Worm (Caenorhabditis elegans) whole organism, L1 larva: Measurements from ENCODE around the gene Y51H4A.5.
A peak's percentile ranks its signal among the peaks of the same experiment; 100 is the strongest.

Experiments used
- C04F5.9 ChIP-seq: sonication (generic microtip); optimal IDR thresholded peaks from 2 replicates; lab custom pipeline; 2016; ENCODE audit warnings: missing genetic modification characterization, missing compliant biosample characterization
- Y116A8C.19 ChIP-seq: sonication (generic microtip); optimal IDR thresholded peaks from 2 replicates; lab custom pipeline; 2016; ENCODE audit warnings: missing compliant biosample characterization, missing genetic modification characterization, borderline replicate concordance
- blmp-1 ChIP-seq: fragments of 150-350 bp; optimal IDR thresholded peaks from 2 replicates; lab custom pipeline; 2014; ENCODE audit warnings: missing biosample characterization, missing genetic modification characterization
- ceh-63 ChIP-seq: fragments of 200-800 bp; sonication (Bioruptor generic); optimal IDR thresholded peaks from 2 replicates; lab custom pipeline; 2018; ENCODE audit warnings: mild to moderate bottlenecking, missing genetic modification characterization, missing compliant biosample characterization
- ceh-8 ChIP-seq: fragments of 200-800 bp; sonication (Bioruptor generic); optimal IDR thresholded peaks from 2 replicates; lab custom pipeline; 2018; ENCODE audit warnings: mild to moderate bottlenecking, missing genetic modification characterization, moderate library complexity, missing compliant biosample characterization
- ceh-82 ChIP-seq, 3 experiments: fragments of 150-350 bp in 1 of 3; sonication (generic microtip) in 2 of 3; optimal IDR thresholded peaks; 2 replicates each; lab custom pipeline; 2014 to 2017; ENCODE audit warnings: missing biosample characterization in 3 of 3, missing genetic modification characterization in 3 of 3
- ceh-88 ChIP-seq: fragments of 200-800 bp; sonication (Bioruptor generic); IDR thresholded peaks from 2 replicates; pipeline ENCODE4 v1.3.6; 2022; ENCODE audit warnings: missing genetic modification characterization, missing compliant biosample characterization
- ces-1 ChIP-seq: fragments of 150-350 bp; optimal IDR thresholded peaks from 2 replicates; lab custom pipeline; 2014; ENCODE audit warnings: missing biosample characterization, missing genetic modification reagents, missing genetic modification characterization
- dpl-1 ChIP-seq, 3 experiments: fragments of 150-350 bp in 2 of 3; sonication (generic microtip) in 1 of 3; optimal IDR thresholded peaks; 2 replicates each; lab custom pipeline; 2014 to 2017; ENCODE audit warnings: missing biosample characterization in 3 of 3, missing genetic modification characterization in 3 of 3, missing genetic modification reagents in 3 of 3
- efl-1 ChIP-seq, 4 experiments: fragments of 150-350 bp; optimal IDR thresholded peaks in 3 of 4; peaks in 1 of 4; 1 replicate in 1 of 4; 2 replicates in 3 of 4; lab custom pipeline; 2014; ENCODE audit warnings: missing biosample characterization in 2 of 4, missing genetic modification characterization in 2 of 4, missing genetic modification reagents in 2 of 4
- efl-3 ChIP-seq: fragments of 200-800 bp; sonication (Bioruptor generic); optimal IDR thresholded peaks from 2 replicates; lab custom pipeline; 2018; ENCODE audit warnings: mild to moderate bottlenecking, missing genetic modification characterization, missing compliant biosample characterization
- egl-13 ChIP-seq: sonication (generic microtip); optimal IDR thresholded peaks from 2 replicates; lab custom pipeline; 2016; ENCODE audit warnings: missing genotype, missing genetic modification reagents, missing genetic modification characterization, missing compliant biosample characterization
- elt-3 ChIP-seq, 6 experiments: fragments of 150-350 bp in 1 of 6; sonication (generic microtip); optimal IDR thresholded peaks; 2 replicates each; lab custom pipeline; 2017 to 2018; ENCODE audit warnings: missing biosample characterization in 6 of 6, missing genetic modification characterization in 6 of 6, inconsistent platforms in 1 of 6
- ets-5 ChIP-seq: fragments of 200-800 bp; sonication (Bioruptor generic); IDR thresholded peaks from 2 replicates; pipeline ENCODE4 v1.3.6; 2022; ENCODE audit warnings: missing genetic modification characterization, missing compliant biosample characterization
- fkh-4 ChIP-seq: sonication (generic microtip); optimal IDR thresholded peaks from 2 replicates; lab custom pipeline; 2016; ENCODE audit warnings: missing compliant biosample characterization, missing genetic modification characterization, borderline replicate concordance
- fos-1 ChIP-seq: fragments of 150-350 bp; optimal IDR thresholded peaks from 2 replicates; lab custom pipeline; 2014; ENCODE audit warnings: missing biosample characterization, missing genetic modification characterization
- grh-1 ChIP-seq: fragments of 200-800 bp; sonication (Bioruptor generic); IDR thresholded peaks from 2 replicates; pipeline ENCODE4 v1.3.6; 2022; ENCODE audit warnings: missing genetic modification reagents, missing genetic modification characterization, missing compliant biosample characterization
- irx-1 ChIP-seq: sonication (generic microtip); optimal IDR thresholded peaks from 2 replicates; lab custom pipeline; 2016; ENCODE audit warnings: missing genetic modification characterization, missing compliant biosample characterization
- isw-1 ChIP-seq: fragments of 200-800 bp; sonication (Bioruptor generic); IDR thresholded peaks from 2 replicates; pipeline ENCODE4 v1.3.6; 2022; ENCODE audit warnings: missing genetic modification characterization, missing compliant biosample characterization
- jun-1 ChIP-seq: fragments of 150-350 bp; optimal IDR thresholded peaks from 2 replicates; lab custom pipeline; 2014; ENCODE audit warnings: missing biosample characterization, missing genetic modification reagents, missing genetic modification characterization
- lin-15B ChIP-seq: fragments of 150-350 bp; sonication (generic microtip); optimal IDR thresholded peaks from 3 replicates; lab custom pipeline; 2014; ENCODE audit warnings: missing biosample characterization, missing genetic modification characterization
- lin-35 ChIP-seq, 2 experiments: fragments of 150-350 bp; optimal IDR thresholded peaks; 2 replicates each; lab custom pipeline; 2014; ENCODE audit warnings: missing biosample characterization in 2 of 2, missing genetic modification characterization in 2 of 2, missing genetic modification reagents in 2 of 2
- lin-39 ChIP-seq: fragments of 150-350 bp; optimal IDR thresholded peaks from 2 replicates; lab custom pipeline; 2014; ENCODE audit warnings: missing biosample characterization, missing genetic modification reagents, missing genetic modification characterization
- mab-9 ChIP-seq: fragments of 200-800 bp; sonication (Bioruptor generic); IDR thresholded peaks from 2 replicates; pipeline ENCODE4 v1.3.6; 2022; ENCODE audit warnings: missing genetic modification reagents, missing genetic modification characterization, missing compliant biosample characterization
- mdl-1 ChIP-seq, 2 experiments: fragments of 150-350 bp; optimal IDR thresholded peaks; 2 replicates each; lab custom pipeline; 2014 to 2017; ENCODE audit warnings: missing biosample characterization in 2 of 2, missing genetic modification characterization in 2 of 2, inconsistent platforms in 1 of 2
- nhr-11 ChIP-seq: fragments of 150-350 bp; optimal IDR thresholded peaks from 2 replicates; lab custom pipeline; 2014; ENCODE audit warnings: missing biosample characterization, missing genetic modification characterization
- nhr-12 ChIP-seq: sonication (generic microtip); optimal IDR thresholded peaks from 2 replicates; lab custom pipeline; 2017; ENCODE audit warnings: missing biosample characterization, missing genetic modification characterization
- nhr-19 ChIP-seq: fragments of 200-800 bp; sonication (Bioruptor generic); conservative IDR thresholded peaks from 2 replicates; pipeline ENCODE4 v1.3.6; 2022; ENCODE audit warnings: missing genetic modification characterization, missing compliant biosample characterization
- nhr-20 ChIP-seq: sonication (generic microtip); optimal IDR thresholded peaks from 2 replicates; lab custom pipeline; 2016; ENCODE audit warnings: mild to moderate bottlenecking, missing genetic modification characterization, missing compliant biosample characterization
- nhr-237 ChIP-seq: fragments of 150-350 bp; optimal IDR thresholded peaks from 2 replicates; lab custom pipeline; 2014; ENCODE audit warnings: missing biosample characterization, missing genetic modification characterization
- nhr-28 ChIP-seq: fragments of 150-350 bp; optimal IDR thresholded peaks from 2 replicates; lab custom pipeline; 2014; ENCODE audit warnings: missing biosample characterization, missing genetic modification characterization
- nhr-71 ChIP-seq: sonication (generic microtip); optimal IDR thresholded peaks from 2 replicates; lab custom pipeline; 2016; ENCODE audit warnings: mild to moderate bottlenecking, missing genetic modification characterization, moderate library complexity, missing compliant biosample characterization
- nhr-76 ChIP-seq: sonication (generic microtip); optimal IDR thresholded peaks from 2 replicates; lab custom pipeline; 2017; ENCODE audit warnings: missing biosample characterization, missing genetic modification characterization
- nhr-84 ChIP-seq: sonication (generic microtip); optimal IDR thresholded peaks from 2 replicates; lab custom pipeline; 2017; ENCODE audit warnings: missing biosample characterization, missing genetic modification characterization
- pqm-1 ChIP-seq: sonication (generic microtip); optimal IDR thresholded peaks from 3 replicates; lab custom pipeline; 2017; ENCODE audit warnings: missing biosample characterization, missing genetic modification characterization
- rnt-1 ChIP-seq: sonication (generic microtip); optimal IDR thresholded peaks from 2 replicates; lab custom pipeline; 2016; ENCODE audit warnings: mild to moderate bottlenecking, missing genetic modification characterization, moderate library complexity, missing compliant biosample characterization
- skn-1 ChIP-seq: fragments of 150-350 bp; optimal IDR thresholded peaks from 2 replicates; lab custom pipeline; 2014; ENCODE audit warnings: missing biosample characterization, missing genetic modification characterization
- snu-23 ChIP-seq: sonication (generic microtip); optimal IDR thresholded peaks from 2 replicates; lab custom pipeline; 2016; ENCODE audit warnings: missing genetic modification characterization, missing compliant biosample characterization
- sptf-1 ChIP-seq: fragments of 150-350 bp; optimal IDR thresholded peaks from 2 replicates; lab custom pipeline; 2014; ENCODE audit warnings: missing biosample characterization, missing genetic modification characterization
- sup-37 ChIP-seq: fragments of 200-800 bp; sonication (Bioruptor generic); optimal IDR thresholded peaks from 2 replicates; lab custom pipeline; 2018; ENCODE audit warnings: mild to moderate bottlenecking, missing genetic modification characterization, missing compliant biosample characterization
- swsn-7 ChIP-seq: sonication (generic microtip); optimal IDR thresholded peaks from 2 replicates; lab custom pipeline; 2016; ENCODE audit warnings: missing genetic modification characterization, missing compliant biosample characterization
- tbx-2 ChIP-seq: sonication (generic microtip); optimal IDR thresholded peaks from 2 replicates; lab custom pipeline; 2016; ENCODE audit warnings: missing genetic modification characterization, missing compliant biosample characterization
- unc-30 ChIP-seq: sonication (generic microtip); optimal IDR thresholded peaks from 2 replicates; lab custom pipeline; 2017; ENCODE audit warnings: missing biosample characterization, missing genetic modification characterization
- unc-62 ChIP-seq: fragments of 150-350 bp; optimal IDR thresholded peaks from 2 replicates; lab custom pipeline; 2014; ENCODE audit warnings: missing biosample characterization, missing genetic modification reagents, missing genetic modification characterization
- xbp-1 ChIP-seq: sonication (generic microtip); optimal IDR thresholded peaks from 2 replicates; lab custom pipeline; 2016; ENCODE audit warnings: missing genetic modification characterization, missing compliant biosample characterization
- zag-1 ChIP-seq: fragments of 150-350 bp; optimal IDR thresholded peaks from 2 replicates; lab custom pipeline; 2014; ENCODE audit warnings: missing biosample characterization, missing genetic modification characterization
- zip-4 ChIP-seq: fragments of 200-800 bp; sonication (Bioruptor generic); optimal IDR thresholded peaks from 2 replicates; lab custom pipeline; 2018; ENCODE audit warnings: mild to moderate bottlenecking, missing genetic modification characterization, moderate library complexity, missing compliant biosample characterization
- ztf-11 ChIP-seq, 2 experiments: sonication (generic microtip); optimal IDR thresholded peaks; 2 replicates each; lab custom pipeline; 2016 to 2017; ENCODE audit warnings: missing genetic modification characterization in 2 of 2, missing biosample characterization in 1 of 2, missing compliant biosample characterization in 1 of 2

Gene Y51H4A.5

DNA sequence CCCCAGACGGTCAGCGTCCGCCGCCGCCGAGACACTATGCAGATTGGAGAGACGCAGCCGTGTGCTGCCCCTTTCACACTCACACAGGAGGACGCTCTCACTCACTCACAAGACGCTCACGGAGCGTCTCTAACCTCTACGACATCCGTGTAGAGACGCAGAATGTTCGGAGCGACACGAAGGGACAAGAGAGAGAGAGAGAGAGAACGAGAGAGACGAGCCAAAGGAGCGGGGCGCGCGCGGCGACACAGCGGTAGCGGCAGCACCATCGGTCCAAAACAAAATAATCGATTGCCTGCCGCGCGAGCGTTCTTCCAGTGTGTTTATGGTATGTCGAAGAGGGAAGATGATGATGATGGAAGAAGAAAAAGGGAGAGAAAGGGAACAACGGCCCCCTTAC lies 33.6 kb downstream of the Y51H4A.5 start (continued):
- peak; percentile 36 for TF ChIP-seq fkh-4 (tag; lab: Kevin White, UChicago)
- TF ChIP-seq ceh-82 (tag; optimal IDR thresholded peaks at IDR 0.05; lab: Kevin White, UChicago), result peak; percentile 71 to 94 (median 85)
- TF ChIP-seq ceh-88 (GFP tag; lab: Robert Waterston, UW), result peak; percentile 43; the same call in 1 of the 2 replicates
- TF ChIP-seq skn-1 (tag; lab: Kevin White, UChicago), result peak; percentile 55
- no peak for TF ChIP-seq nhr-84 (tag; lab: Kevin White, UChicago)
- peak; percentile 4 for TF ChIP-seq irx-1 (tag; lab: Kevin White, UChicago)
- TF ChIP-seq pqm-1 (tag; lab: Kevin White, UChicago), result no peak
- TF ChIP-seq xbp-1, result peak; percentile 73
- peak; percentile 95 for TF ChIP-seq nhr-71 (tag; lab: Kevin White, UChicago)
- TF ChIP-seq unc-62 (GFP tag; lab: Kevin White, UChicago), result no peak
- peak; percentile 88 for TF ChIP-seq jun-1 (tag; lab: Kevin White, UChicago)
- TF ChIP-seq lin-15B (tag; lab: Kevin White, UChicago), result no peak
- TF ChIP-seq blmp-1, result peak; percentile 80
- TF ChIP-seq snu-23, result peak; percentile 91
- no peak for TF ChIP-seq nhr-76
- peak; percentile 60; the same call in 1 of the 2 replicates for TF ChIP-seq mab-9
- TF ChIP-seq nhr-237 (tag; lab: Kevin White, UChicago), result peak; percentile 37
- no peak for TF ChIP-seq nhr-12
- no peak for TF ChIP-seq unc-30 (tag; lab: Kevin White, UChicago)
- peak; percentile 91 for TF ChIP-seq rnt-1 (tag; lab: Kevin White, UChicago)
- peak; percentile 68 to 73 for TF ChIP-seq lin-35 (GFP tag; optimal IDR thresholded peaks at IDR 0.05; lab: Kevin White, UChicago)
- TF ChIP-seq sptf-1 (tag; lab: Kevin White, UChicago), result no peak
- TF ChIP-seq efl-1 (optimal IDR thresholded peaks at IDR 0.05; lab: Kevin White, UChicago), result peak; percentile 70 to 87
- peak in 1 of 2 experiments; percentile 32 for TF ChIP-seq efl-1 (GFP tag; optimal IDR thresholded peaks at IDR 0.05 in 1 of 2; lab: Kevin White, UChicago)
- no peak for TF ChIP-seq nhr-11 (tag; lab: Kevin White, UChicago)
- no peak for TF ChIP-seq sup-37 (GFP tag; lab: Kevin White, UChicago)
- peak in 1 of 2 experiments; percentile 75 for TF ChIP-seq mdl-1 (tag; optimal IDR thresholded peaks at IDR 0.05; lab: Kevin White, UChicago)
- TF ChIP-seq ceh-8, result peak; percentile 58
- no peak for TF ChIP-seq Y116A8C.19 (tag; lab: Kevin White, UChicago)
- no peak for TF ChIP-seq lin-39 (tag; lab: Kevin White, UChicago)
- no peak for TF ChIP-seq nhr-28 (tag; lab: Kevin White, UChicago)
- peak; percentile 75 for TF ChIP-seq egl-13 (tag; lab: Kevin White, UChicago)
- no peak for TF ChIP-seq efl-3 (GFP tag; lab: Kevin White, UChicago)
- peak; percentile 61 for TF ChIP-seq isw-1 (GFP tag; lab: Robert Waterston, UW)

DNA sequence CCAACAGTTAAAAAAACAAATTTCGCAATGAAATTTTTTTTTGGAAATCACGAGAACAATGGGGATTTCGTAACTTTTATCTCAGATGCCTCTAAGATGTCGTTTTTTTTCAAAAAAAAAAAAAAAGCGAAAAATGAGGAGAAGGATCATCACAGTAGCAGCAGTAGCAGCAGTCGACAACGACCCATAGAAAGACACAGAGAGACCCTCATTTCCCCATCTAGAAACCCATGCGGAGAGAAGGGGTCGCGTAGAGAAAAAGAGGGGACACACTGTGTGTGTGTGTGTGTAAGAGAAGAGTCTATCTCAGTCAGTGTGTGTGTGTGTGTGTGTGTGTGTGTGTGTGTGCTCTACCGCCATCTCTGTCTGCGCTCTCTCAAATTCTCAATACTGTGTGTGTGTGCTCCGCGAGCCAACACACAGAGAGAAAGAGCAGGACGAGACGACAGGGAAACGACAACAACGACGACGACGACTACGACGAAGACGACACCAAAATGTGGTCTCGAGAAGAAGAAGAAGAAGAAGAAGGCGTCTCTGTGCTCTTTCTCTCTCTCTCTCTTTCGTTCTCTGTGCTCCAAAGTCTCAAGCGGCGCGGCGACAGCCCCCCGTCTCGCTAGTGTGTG lies 34.4 kb downstream of the Y51H4A.5 start:
- no peak for TF ChIP-seq ets-5
- peak; percentile 85 for TF ChIP-seq nhr-71 (tag; lab: Kevin White, UChicago)
- peak; percentile 77 for TF ChIP-seq nhr-20 (tag; lab: Kevin White, UChicago)
- TF ChIP-seq elt-3 (tag; optimal IDR thresholded peaks at IDR 0.05; lab: Kevin White, UChicago), result no peak
- TF ChIP-seq grh-1 (GFP tag; lab: Robert Waterston, UW), result no peak
- no peak for TF ChIP-seq unc-62 (GFP tag; lab: Kevin White, UChicago)
- TF ChIP-seq tbx-2, result peak; percentile 72
- TF ChIP-seq nhr-11 (tag; lab: Kevin White, UChicago), result peak; percentile 39
- peak; percentile 73 for TF ChIP-seq fos-1 (tag; lab: Kevin White, UChicago)
- no peak for TF ChIP-seq zag-1 (tag; lab: Kevin White, UChicago)
- no peak for TF ChIP-seq ceh-63 (GFP tag; lab: Kevin White, UChicago)
- TF ChIP-seq ztf-11 (tag; optimal IDR thresholded peaks at IDR 0.05; lab: Kevin White, UChicago), result peak in 1 of 2 experiments; percentile 39
- TF ChIP-seq efl-1 (optimal IDR thresholded peaks at IDR 0.05; lab: Kevin White, UChicago), result peak; percentile 61 to 68
- TF ChIP-seq efl-1 (GFP tag; optimal IDR thresholded peaks at IDR 0.05 in 1 of 2; lab: Kevin White, UChicago), result peak; percentile 16 to 87
- TF ChIP-seq lin-15B (tag; lab: Kevin White, UChicago), result peak; percentile 19
- TF ChIP-seq C04F5.9, result no peak
- TF ChIP-seq dpl-1 (GFP tag; optimal IDR thresholded peaks at IDR 0.05; lab: Kevin White, UChicago), result peak in 2 of 3 experiments; percentile 27 to 35
- TF ChIP-seq efl-3 (GFP tag; lab: Kevin White, UChicago), result no peak
- TF ChIP-seq sup-37 (GFP tag; lab: Kevin White, UChicago), result peak; percentile 19
- TF ChIP-seq nhr-19 (GFP tag; lab: Robert Waterston, UW), result peak; percentile 70
- TF ChIP-seq egl-13 (tag; lab: Kevin White, UChicago), result peak; percentile 50
- peak; percentile 86 for TF ChIP-seq swsn-7
- TF ChIP-seq rnt-1 (tag; lab: Kevin White, UChicago), result peak; percentile 81
- TF ChIP-seq ces-1, result no peak
- no peak for TF ChIP-seq nhr-76
- TF ChIP-seq zip-4 (GFP tag; lab: Kevin White, UChicago), result peak; percentile 33
- peak; percentile 62 for TF ChIP-seq isw-1 (GFP tag; lab: Robert Waterston, UW)
- no peak for TF ChIP-seq nhr-28 (tag; lab: Kevin White, UChicago)
